Fruit fly (Drosophila melanogaster) whole organism, embryonic: ENCODE measurements around the gene Ugt35D1.

Source experiments
- Atf3 ChIP-seq: fragments of 200-800 bp; sonication (Bioruptor generic); optimal IDR thresholded peaks from 3 replicates; lab custom pipeline; 2016; ENCODE audit warnings: missing biosample characterization, missing genetic modification characterization
- Awh ChIP-seq: fragments of 200-800 bp; sonication (Bioruptor generic); IDR thresholded peaks from 2 replicates; pipeline ENCODE4, ENCODE4 v1.3.6; 2022; ENCODE audit warnings: missing biosample characterization, missing genetic modification characterization
- Bdp1 ChIP-seq: fragments of 200-800 bp; sonication (Bioruptor generic); optimal IDR thresholded peaks from 3 replicates; lab custom pipeline; 2016; ENCODE audit warnings: missing biosample characterization, missing genetic modification characterization
- Bgb ChIP-seq: fragments of 200-800 bp; sonication (Bioruptor generic); IDR thresholded peaks from 2 replicates; pipeline ENCODE4 v1.3.6; 2022; ENCODE audit warnings: missing biosample characterization, missing genetic modification characterization; ENCODE audit not compliant: partially characterized antibody
- CG12769 ChIP-seq: fragments of 200-800 bp; sonication (Bioruptor generic); optimal IDR thresholded peaks from 2 replicates; lab custom pipeline; 2019; ENCODE audit warnings: missing biosample characterization, mild to moderate bottlenecking, missing genetic modification characterization, moderate library complexity
- CG15696 ChIP-seq: fragments of 200-800 bp; sonication (Bioruptor generic); optimal IDR thresholded peaks from 2 replicates; lab custom pipeline; 2019; ENCODE audit warnings: missing biosample characterization, mild to moderate bottlenecking, missing genetic modification characterization, moderate library complexity
- CG17186 ChIP-seq: fragments of 200-800 bp; sonication (Bioruptor generic); optimal IDR thresholded peaks from 3 replicates; lab custom pipeline; 2017; ENCODE audit warnings: missing biosample characterization, missing genetic modification reagents, missing genetic modification characterization
- CG2712 ChIP-seq: fragments of 200-800 bp; optimal IDR thresholded peaks from 3 replicates; lab custom pipeline; 2019; ENCODE audit warnings: missing biosample characterization, mild to moderate bottlenecking, missing genetic modification characterization, moderate library complexity
- CG31224 ChIP-seq: fragments of 200-800 bp; sonication (Bioruptor generic); IDR thresholded peaks from 2 replicates; pipeline ENCODE4 v1.3.6; 2022; ENCODE audit warnings: missing biosample characterization, missing genetic modification characterization
- CG4360 ChIP-seq: fragments of 200-800 bp; sonication (Bioruptor generic); IDR thresholded peaks from 2 replicates; pipeline ENCODE4 v1.3.6; 2022; ENCODE audit warnings: missing biosample characterization, missing genetic modification characterization
- CG7372 ChIP-seq: fragments of 200-800 bp; sonication (Bioruptor generic); IDR thresholded peaks from 2 replicates; pipeline ENCODE4 v1.3.6; 2022; ENCODE audit warnings: missing biosample characterization, missing genetic modification characterization
- CHES-1-like ChIP-seq: fragments of 200-800 bp; sonication (Bioruptor generic); optimal IDR thresholded peaks from 2 replicates; lab custom pipeline; 2016; ENCODE audit warnings: missing biosample characterization, missing genetic modification characterization
- Dfd ChIP-seq, 2 experiments: fragments of >200 bp; optimal IDR thresholded peaks; 2 replicates each; lab custom pipeline; 2017; ENCODE audit warnings: missing biosample characterization in 2 of 2, missing genetic modification characterization in 2 of 2
- Dll ChIP-seq: fragments of 200-800 bp; sonication (Bioruptor generic); IDR thresholded peaks from 4 replicates; pipeline ENCODE4 v1.3.6; 2022; ENCODE audit warnings: missing biosample characterization, missing genetic modification characterization; ENCODE audit not compliant: partially characterized antibody
- Dp ChIP-seq: fragments of 200-800 bp; sonication (Bioruptor generic); optimal IDR thresholded peaks from 2 replicates; lab custom pipeline; 2018; ENCODE audit warnings: missing biosample characterization, mild to moderate bottlenecking, missing genetic modification characterization, moderate library complexity
- Gug ChIP-seq: fragments of 200-800 bp; sonication (Bioruptor generic); IDR thresholded peaks from 4 replicates; pipeline ENCODE4 v1.3.6; 2022; ENCODE audit warnings: missing biosample characterization, missing genetic modification characterization
- HLHmδ ChIP-seq: fragments of 200-800 bp; sonication (Bioruptor generic); optimal IDR thresholded peaks from 2 replicates; lab custom pipeline; 2018; ENCODE audit warnings: missing biosample characterization, mild to moderate bottlenecking, missing genetic modification characterization, moderate library complexity
- Jarid2 ChIP-seq: fragments of 200-800 bp; sonication (Bioruptor generic); optimal IDR thresholded peaks from 3 replicates; lab custom pipeline; 2017; ENCODE audit warnings: mild to moderate bottlenecking, missing biosample characterization, missing genetic modification reagents, missing genetic modification characterization
- Oli ChIP-seq: fragments of 200-800 bp; sonication (Bioruptor generic); optimal IDR thresholded peaks from 2 replicates; lab custom pipeline; 2018; ENCODE audit warnings: missing biosample characterization, mild to moderate bottlenecking, missing genetic modification characterization, moderate library complexity
- Opbp ChIP-seq: fragments of 200-800 bp; sonication (Bioruptor generic); IDR thresholded peaks from 3 replicates; pipeline ENCODE4 v1.3.6; 2022; ENCODE audit warnings: missing biosample characterization, missing genetic modification characterization; ENCODE audit not compliant: partially characterized antibody
- Spps ChIP-seq: fragments of 200-800 bp; sonication (Bioruptor generic); optimal IDR thresholded peaks from 2 replicates; lab custom pipeline; 2018; ENCODE audit warnings: missing biosample characterization, mild to moderate bottlenecking, missing genetic modification characterization
- Xrp1 ChIP-seq: fragments of 200-800 bp; sonication (Bioruptor generic); IDR thresholded peaks from 2 replicates; pipeline ENCODE4 v1.3.6; 2022; ENCODE audit warnings: missing biosample characterization, missing genetic modification characterization
- bbx ChIP-seq: fragments of 200-800 bp; sonication (Bioruptor generic); IDR thresholded peaks from 2 replicates; pipeline ENCODE4 v1.3.6; 2022; ENCODE audit warnings: missing biosample characterization, missing genetic modification characterization; ENCODE audit not compliant: partially characterized antibody
- bowl ChIP-seq: fragments of 200-800 bp; sonication (Bioruptor generic); IDR thresholded peaks from 2 replicates; pipeline ENCODE4 v1.3.6; 2022; ENCODE audit warnings: missing biosample characterization, missing genetic modification characterization
- btn ChIP-seq: fragments of 200-800 bp; sonication (Bioruptor generic); optimal IDR thresholded peaks from 2 replicates; lab custom pipeline; 2016; ENCODE audit warnings: missing biosample characterization, missing genetic modification characterization
- corto ChIP-seq: fragments of 200-800 bp; sonication (Bioruptor generic); optimal IDR thresholded peaks from 2 replicates; lab custom pipeline; 2016; ENCODE audit warnings: missing biosample characterization, mild to moderate bottlenecking, missing genetic modification characterization, moderate library complexity
- da ChIP-seq: fragments of 200-800 bp; sonication (Bioruptor generic); optimal IDR thresholded peaks from 2 replicates; lab custom pipeline; 2016; ENCODE audit warnings: missing biosample characterization, missing genetic modification characterization
- dan ChIP-seq: fragments of 200-800 bp; sonication (Bioruptor generic); IDR thresholded peaks from 2 replicates; pipeline ENCODE4 v1.3.6; 2022; ENCODE audit warnings: missing biosample characterization, missing genetic modification characterization
- dm ChIP-seq: fragments of 200-800 bp; sonication (Bioruptor generic); optimal IDR thresholded peaks from 3 replicates; lab custom pipeline; 2016; ENCODE audit warnings: missing biosample characterization, missing genetic modification characterization
- gce ChIP-seq: fragments of 200-800 bp; sonication (Bioruptor generic); IDR thresholded peaks from 3 replicates; pipeline ENCODE4 v1.3.6; 2022; ENCODE audit warnings: missing biosample characterization, missing genetic modification characterization
- kah ChIP-seq: fragments of 200-800 bp; sonication (Bioruptor generic); optimal IDR thresholded peaks from 2 replicates; lab custom pipeline; 2018; ENCODE audit warnings: missing biosample characterization, mild to moderate bottlenecking, missing genetic modification characterization
- nau ChIP-seq: fragments of 200-800 bp; sonication (Bioruptor generic); optimal IDR thresholded peaks from 3 replicates; lab custom pipeline; 2017; ENCODE audit warnings: missing biosample characterization, mild to moderate bottlenecking, missing genetic modification characterization, missing genetic modification reagents
- org-1 ChIP-seq: fragments of 200-800 bp; sonication (Bioruptor generic); optimal IDR thresholded peaks from 2 replicates; lab custom pipeline; 2017; ENCODE audit warnings: missing biosample characterization, missing genetic modification characterization
- otp ChIP-seq: fragments of 200-800 bp; sonication (Bioruptor generic); IDR thresholded peaks from 3 replicates; pipeline ENCODE4, ENCODE4 v1.3.6; 2022; ENCODE audit warnings: missing biosample characterization, missing genetic modification characterization
- peb ChIP-seq: fragments of 200-800 bp; sonication (Bioruptor generic); IDR thresholded peaks from 2 replicates; pipeline ENCODE4 v1.3.6; 2022; ENCODE audit warnings: missing biosample characterization, missing genetic modification characterization
- pita ChIP-seq: fragments of 200-800 bp; sonication (Bioruptor generic); optimal IDR thresholded peaks from 2 replicates; lab custom pipeline; 2017; ENCODE audit warnings: missing biosample characterization, mild to moderate bottlenecking, missing genetic modification characterization
- run ChIP-seq: fragments of 200-800 bp; sonication (Bioruptor generic); optimal IDR thresholded peaks from 3 replicates; lab custom pipeline; 2018; ENCODE audit warnings: missing biosample characterization, mild to moderate bottlenecking, missing genetic modification characterization
- sd ChIP-seq: fragments of 200-800 bp; sonication (Bioruptor generic); optimal IDR thresholded peaks from 3 replicates; lab custom pipeline; 2018; ENCODE audit warnings: missing biosample characterization, mild to moderate bottlenecking, missing genetic modification characterization, moderate library complexity
- sens ChIP-seq: fragments of 200-800 bp; sonication (Bioruptor generic); peaks from one replicate; lab custom pipeline; 2016; ENCODE audit warnings: missing biosample characterization, missing genetic modification characterization
- sim ChIP-seq: fragments of 200-800 bp; sonication (Bioruptor generic); IDR thresholded peaks from 2 replicates; pipeline ENCODE4 v1.3.6; 2022; ENCODE audit warnings: missing biosample characterization, missing genetic modification characterization
- so ChIP-seq: fragments of 200-800 bp; sonication (Bioruptor generic); IDR thresholded peaks from 3 replicates; pipeline ENCODE4 v1.3.6; 2022; ENCODE audit warnings: missing biosample characterization, missing genetic modification characterization
- ssp ChIP-seq: fragments of 200-800 bp; sonication (Bioruptor generic); IDR thresholded peaks from 2 replicates; pipeline ENCODE4 v1.3.6; 2022; ENCODE audit warnings: missing biosample characterization, missing genetic modification characterization
- stwl ChIP-seq: fragments of 200-800 bp; sonication (Bioruptor generic); optimal IDR thresholded peaks from 3 replicates; lab custom pipeline; 2018; ENCODE audit warnings: missing biosample characterization, mild to moderate bottlenecking, missing genetic modification characterization, moderate library complexity
- tup ChIP-seq: fragments of 200-800 bp; sonication (Bioruptor generic); optimal IDR thresholded peaks from 2 replicates; lab custom pipeline; 2016; ENCODE audit warnings: missing biosample characterization, mild to moderate bottlenecking, missing genetic modification characterization, moderate library complexity
- unc-4 ChIP-seq: fragments of 200-800 bp; sonication (Bioruptor generic); IDR thresholded peaks from 2 replicates; pipeline ENCODE4 v1.3.6; 2022; ENCODE audit warnings: missing biosample characterization, missing genetic modification characterization; ENCODE audit not compliant: partially characterized antibody
- vfl ChIP-seq: fragments of 200-800 bp; sonication (Bioruptor generic); optimal IDR thresholded peaks from 2 replicates; lab custom pipeline; 2016; ENCODE audit warnings: missing biosample characterization, missing genetic modification characterization

Gene Ugt35D1

DNA sequence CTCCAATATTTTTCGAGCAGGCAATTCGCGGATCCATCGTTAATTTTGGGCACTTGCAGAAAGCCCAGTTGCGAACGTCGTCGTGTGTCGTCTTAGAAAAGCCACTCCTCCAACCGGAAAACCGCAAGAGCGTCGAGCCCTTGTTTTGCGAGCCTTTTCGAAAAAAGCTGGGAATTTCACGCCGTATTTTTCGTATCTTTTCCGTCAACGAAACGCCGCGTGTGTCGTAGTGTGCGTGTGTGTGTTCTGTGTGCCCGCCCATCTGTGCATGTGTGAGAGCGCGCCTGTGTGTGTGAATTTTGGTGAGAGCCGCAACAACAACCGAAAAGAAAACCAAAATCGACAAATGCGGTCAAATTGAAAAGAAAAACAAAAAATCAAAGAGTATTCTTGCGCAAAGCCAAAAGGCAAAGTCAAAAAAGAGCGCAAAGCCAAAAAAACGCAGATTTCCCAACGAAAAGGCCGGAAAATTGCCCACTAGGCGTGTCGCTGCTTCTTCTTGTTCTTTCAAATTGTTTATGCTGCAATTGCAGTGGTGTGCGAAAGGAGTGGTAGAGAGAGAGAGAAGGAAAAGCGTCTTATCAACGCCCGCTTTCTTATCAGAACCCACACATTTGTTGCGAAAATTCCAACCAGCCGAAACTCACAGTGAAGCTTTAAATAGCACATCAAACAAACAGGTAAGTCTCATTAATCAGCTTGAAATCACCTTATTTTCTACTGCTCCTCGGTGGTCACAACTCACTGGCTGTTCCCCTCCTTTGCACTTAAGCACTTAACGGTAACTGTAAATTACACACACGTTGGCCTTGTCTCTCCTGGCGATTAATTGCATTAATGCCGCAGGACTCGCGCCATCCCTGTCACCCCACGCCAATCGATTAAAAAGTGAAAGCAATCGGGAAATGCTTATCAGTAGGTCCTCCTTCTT lies 10.4 kb upstream of the Ugt35D1 start, which contains the start of gene PNPase (continued):
- TF ChIP-seq Xrp1 (GFP tag; lab: Robert Waterston, UW) (no peak), Bdp1 (no peak), stwl (tag; lab: Kevin White, UChicago) (no peak), CG12769 (tag; lab: Kevin White, UChicago) (peak; percentile 34), nau (no peak), unc-4 (GFP tag; lab: Robert Waterston, UW) (peak; percentile 31; the same call in 1 of the 2 replicates), CG2712 (tag; lab: Kevin White, UChicago) (no peak), sim (GFP tag; lab: Robert Waterston, UW) (no peak), otp (GFP tag; lab: Robert Waterston, UW) (no peak), corto (GFP tag; lab: Kevin White, UChicago) (no peak), CHES-1-like (GFP tag; lab: Kevin White, UChicago) (no peak), Oli (no peak), gce (no peak), Bgb (GFP tag; lab: Robert Waterston, UW) (peak; percentile 40; the same call in 1 of the 2 replicates), CG31224 (no peak), Dfd (GFP tag; optimal IDR thresholded peaks at IDR 0.05; lab: Kevin White, UChicago) (no peak), dm (GFP tag; lab: Kevin White, UChicago) (peak; percentile 41), dan (GFP tag; lab: Robert Waterston, UW) (no peak), so (GFP tag; lab: Robert Waterston, UW) (no peak), Atf3 (GFP tag; lab: Kevin White, UChicago) (no peak), Opbp (peak; percentile 49; the same call in 1 of the 3 replicates)

DNA sequence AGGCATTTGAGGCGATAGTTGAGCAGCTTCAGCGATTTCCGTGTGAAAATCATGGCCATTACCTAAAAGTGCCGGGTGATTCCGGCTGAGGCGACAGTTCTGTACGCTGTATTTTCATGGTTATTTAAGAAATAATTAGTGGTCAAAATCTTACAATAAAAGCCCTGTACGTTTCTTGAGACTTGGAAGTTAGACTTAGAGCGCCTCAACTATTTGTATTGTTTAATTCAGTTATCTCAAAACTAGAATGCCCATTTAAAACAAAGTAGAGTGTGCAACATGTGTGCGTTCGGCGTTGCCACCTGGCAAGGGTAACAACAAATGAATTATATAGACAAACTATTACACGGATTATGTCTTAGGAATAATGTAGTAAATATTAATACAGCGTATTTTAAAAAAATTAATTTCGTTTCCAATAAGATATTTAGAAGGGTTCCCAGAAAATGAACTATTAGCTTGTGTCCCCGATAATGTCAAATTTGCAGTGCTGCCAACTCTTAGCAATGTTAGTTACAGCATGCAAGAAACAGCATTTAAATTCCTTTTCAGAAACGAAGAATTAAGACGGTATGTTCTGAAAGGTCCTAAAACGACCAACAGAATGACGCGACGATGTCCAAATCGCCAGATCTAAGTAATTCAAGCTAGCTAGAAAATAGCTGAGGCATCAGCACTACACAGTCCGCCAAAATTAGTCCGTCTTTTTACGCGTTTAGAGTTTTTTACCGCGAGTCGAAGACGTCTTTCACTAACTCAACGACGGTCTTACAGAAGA lies 9.6 kb upstream of the Ugt35D1 start, which contains the start of gene Gprk2:
Gprk2 (plus strand) TSS at position 747 of the 778 bp plus-strand sequence.
- TF ChIP-seq da (GFP tag; lab: Kevin White, UChicago) (peak; percentile 99), CG17186 (GFP tag; lab: Kevin White, UChicago) (peak; percentile 98), sens (GFP tag; lab: Kevin White, UChicago) (peak; percentile 100), vfl (peak; percentile 100), CG7372 (GFP tag; lab: Robert Waterston, UW) (peak; percentile 100), Dp (peak; percentile 54), peb (GFP tag; lab: Robert Waterston, UW) (peak; percentile 100), ssp (GFP tag; lab: Robert Waterston, UW) (peak; percentile 97), Bgb (GFP tag; lab: Robert Waterston, UW) (no peak), Spps (tag; lab: Kevin White, UChicago) (peak; percentile 99), Gug (peak; percentile 100), org-1 (peak; percentile 100), CG15696 (tag; lab: Kevin White, UChicago) (peak; percentile 98), run (tag; lab: Kevin White, UChicago) (peak; percentile 100), Awh (GFP tag; lab: Robert Waterston, UW) (peak; percentile 100), kah (GFP tag; lab: Kevin White, UChicago) (peak; percentile 99), bowl (GFP tag; lab: Robert Waterston, UW) (peak; percentile 100), pita (GFP tag; lab: Kevin White, UChicago) (no peak), Jarid2 (peak; percentile 98), CG4360 (GFP tag; lab: Robert Waterston, UW) (peak; percentile 96), nau (peak; percentile 100), Dll (GFP tag; lab: Robert Waterston, UW) (0 out of 4 replicates have a peak, but pooled peaks have one; percentile 23), btn (GFP tag; lab: Kevin White, UChicago) (peak; percentile 100), bbx (GFP tag; lab: Robert Waterston, UW) (no peak), HLHmδ (no peak), dan (GFP tag; lab: Robert Waterston, UW) (peak; percentile 99), sd (tag; lab: Kevin White, UChicago) (peak; percentile 98), so (GFP tag; lab: Robert Waterston, UW) (peak; percentile 100), tup (peak; percentile 100)
